Worm (Caenorhabditis elegans): Measurements from ENCODE around the gene Y82E9BR.19.

- TF ChIP-seq ztf-11 (tag; optimal IDR thresholded peaks at IDR 0.05), result no peak
- no peak for TF ChIP-seq ama-1 (optimal IDR thresholded peaks at IDR 0.05)
- no peak for TF ChIP-seq skn-1 (tag; optimal IDR thresholded peaks at IDR 0.05)
- no peak for TF ChIP-seq lin-39 (tag; optimal IDR thresholded peaks at IDR 0.05)
- TF ChIP-seq elt-2 (tag; optimal IDR thresholded peaks at IDR 0.05), result no peak
- TF ChIP-seq fkh-10 (GFP tag; optimal IDR thresholded peaks at IDR 0.05), result no peak
- no peak for TF ChIP-seq nhr-28 (tag; optimal IDR thresholded peaks at IDR 0.05)
- no peak for TF ChIP-seq egl-5 (tag; optimal IDR thresholded peaks at IDR 0.05)
- TF ChIP-seq tbx-2 (tag; optimal IDR thresholded peaks at IDR 0.05), result no peak
These were observed 58.4 kb downstream of the Y82E9BR.19 start for ce11 chrIII:1436738-1437137.

Measured in whole organism, L3 larva.